Fruit fly (Drosophila melanogaster): ENCODE measurements around the gene Cyp28d2.

- no peak for TF ChIP-seq dsx (GFP tag; optimal IDR thresholded peaks at IDR 0.05; ENCODE audit: poor library complexity, severe bottlenecking)
- no peak for TF ChIP-seq CG3919 (GFP tag; optimal IDR thresholded peaks at IDR 0.05)
- TF ChIP-seq Gug (GFP tag; IDR thresholded peaks at IDR 0.05) = no peak
- no peak for TF ChIP-seq Sox102F (GFP tag; optimal IDR thresholded peaks at IDR 0.05)
Measured at dm6 chr2L:5186543-5186942, 20.5 kb upstream of the Cyp28d2 start.

All from whole organism, prepupa.